Fruit fly (Drosophila melanogaster) whole organism, embryonic: ENCODE measurements around the gene CG15767.

Source experiments
- Atf3 ChIP-seq: fragments of 200-800 bp; sonication (Bioruptor generic); optimal IDR thresholded peaks from 3 replicates; lab custom pipeline; 2016; ENCODE audit warnings: missing biosample characterization, missing genetic modification characterization
- CG12071 ChIP-seq: fragments of 200-800 bp; sonication (Bioruptor generic); optimal IDR thresholded peaks from 3 replicates; lab custom pipeline; 2018; ENCODE audit warnings: missing biosample characterization, mild to moderate bottlenecking, missing genetic modification characterization
- CG12659 ChIP-seq: fragments of 200-800 bp; sonication (Bioruptor generic); optimal IDR thresholded peaks from 3 replicates; lab custom pipeline; 2017; ENCODE audit warnings: mild to moderate bottlenecking, missing biosample characterization, missing genetic modification reagents, missing genetic modification characterization
- CG14965 ChIP-seq: fragments of 200-800 bp; sonication (Bioruptor generic); optimal IDR thresholded peaks from 2 replicates; lab custom pipeline; 2016; ENCODE audit warnings: missing biosample characterization, missing genetic modification characterization, borderline replicate concordance
- CG16813 ChIP-seq: fragments of 200-800 bp; sonication (Bioruptor generic); IDR thresholded peaks from 3 replicates; pipeline ENCODE4 v1.3.6; 2022; ENCODE audit warnings: missing biosample characterization, missing genetic modification characterization; ENCODE audit not compliant: partially characterized antibody
- CG17328 ChIP-seq: fragments of 200-800 bp; sonication (Bioruptor generic); IDR thresholded peaks from 2 replicates; pipeline ENCODE4 v1.3.6; 2022; ENCODE audit warnings: missing biosample characterization, missing genetic modification characterization
- CG17361 ChIP-seq: fragments of 200-800 bp; sonication (Bioruptor generic); IDR thresholded peaks from 3 replicates; pipeline ENCODE4 v1.3.6; 2022; ENCODE audit warnings: missing biosample characterization, missing genetic modification characterization
- CG17568 ChIP-seq: fragments of 200-800 bp; sonication (Bioruptor generic); optimal IDR thresholded peaks from 2 replicates; lab custom pipeline; 2018; ENCODE audit warnings: missing biosample characterization, mild to moderate bottlenecking, missing genetic modification characterization, moderate library complexity
- CG2116 ChIP-seq: fragments of 200-800 bp; sonication (Bioruptor generic); optimal IDR thresholded peaks from 3 replicates; lab custom pipeline; 2018; ENCODE audit warnings: missing biosample characterization, mild to moderate bottlenecking, missing genetic modification characterization
- CG2678 ChIP-seq: fragments of 200-800 bp; sonication (Bioruptor generic); optimal IDR thresholded peaks from 3 replicates; lab custom pipeline; 2019; ENCODE audit warnings: missing biosample characterization, mild to moderate bottlenecking, missing genetic modification characterization, moderate library complexity
- CG2712 ChIP-seq: fragments of 200-800 bp; optimal IDR thresholded peaks from 3 replicates; lab custom pipeline; 2019; ENCODE audit warnings: missing biosample characterization, mild to moderate bottlenecking, missing genetic modification characterization, moderate library complexity
- CG3163 ChIP-seq: fragments of 200-800 bp; sonication (Bioruptor generic); optimal IDR thresholded peaks from 3 replicates; lab custom pipeline; 2016; ENCODE audit warnings: missing biosample characterization, missing genetic modification characterization
- CG3407 ChIP-seq: fragments of 200-800 bp; sonication (Bioruptor generic); optimal IDR thresholded peaks from 2 replicates; lab custom pipeline; 2018; ENCODE audit warnings: missing biosample characterization, mild to moderate bottlenecking, missing genetic modification characterization
- CG43689 ChIP-seq: fragments of 200-800 bp; sonication (Bioruptor generic); IDR thresholded peaks from 2 replicates; pipeline ENCODE4 v1.3.6; 2022; ENCODE audit warnings: missing biosample characterization, missing genetic modification characterization
- CG5953 ChIP-seq: fragments of 200-800 bp; sonication (Bioruptor generic); IDR thresholded peaks from 2 replicates; pipeline ENCODE4 v1.3.6; 2022; ENCODE audit warnings: missing biosample characterization, missing genetic modification characterization
- CG6654 ChIP-seq: fragments of 200-800 bp; sonication (Bioruptor generic); optimal IDR thresholded peaks from 2 replicates; lab custom pipeline; 2017; ENCODE audit warnings: missing biosample characterization, mild to moderate bottlenecking, missing genetic modification characterization
- CG8281 ChIP-seq: fragments of 200-800 bp; sonication (Bioruptor generic); optimal IDR thresholded peaks from 2 replicates; lab custom pipeline; 2018; ENCODE audit warnings: missing biosample characterization, mild to moderate bottlenecking, missing genetic modification characterization, moderate library complexity
- CG8388 ChIP-seq: fragments of 200-800 bp; sonication (Bioruptor generic); optimal IDR thresholded peaks from 2 replicates; lab custom pipeline; 2019; ENCODE audit warnings: missing biosample characterization, mild to moderate bottlenecking, missing genetic modification characterization, moderate library complexity
- CoRest ChIP-seq: fragments of 200-800 bp; sonication (Bioruptor generic); optimal IDR thresholded peaks from 3 replicates; lab custom pipeline; 2018; ENCODE audit warnings: missing biosample characterization, mild to moderate bottlenecking, missing genetic modification characterization, moderate library complexity
- Dad ChIP-seq: fragments of 200-800 bp; sonication (Bioruptor generic); optimal IDR thresholded peaks from 3 replicates; lab custom pipeline; 2016; ENCODE audit warnings: missing biosample characterization, missing genetic modification characterization
- Doc3 ChIP-seq: fragments of 200-800 bp; sonication (Bioruptor generic); IDR thresholded peaks from 3 replicates; pipeline ENCODE4 v1.3.6; 2022; ENCODE audit warnings: missing biosample characterization, missing genetic modification characterization; ENCODE audit not compliant: partially characterized antibody
- Dref ChIP-seq: fragments of 200-800 bp; sonication (Bioruptor generic); IDR thresholded peaks from 2 replicates; pipeline ENCODE4 v1.3.6; 2022; ENCODE audit warnings: missing biosample characterization, missing genetic modification characterization
- Ets97D ChIP-seq: fragments of 200-800 bp; sonication (Bioruptor generic); optimal IDR thresholded peaks from 3 replicates; lab custom pipeline; 2016; ENCODE audit warnings: missing biosample characterization, missing genetic modification characterization
- Hsf ChIP-seq: fragments of 200-800 bp; sonication (Bioruptor generic); optimal IDR thresholded peaks from 3 replicates; lab custom pipeline; 2016; ENCODE audit warnings: missing biosample characterization, missing genetic modification characterization
- Mes4 ChIP-seq: fragments of 200-800 bp; sonication (Bioruptor generic); optimal IDR thresholded peaks from 2 replicates; lab custom pipeline; 2016; ENCODE audit warnings: missing biosample characterization, missing genetic modification characterization
- Myb ChIP-seq: fragments of 200-800 bp; sonication (Bioruptor generic); optimal IDR thresholded peaks from 2 replicates; lab custom pipeline; 2016; ENCODE audit warnings: missing biosample characterization, missing genetic modification characterization
- PHDP ChIP-seq: fragments of 200-800 bp; sonication (Bioruptor generic); optimal IDR thresholded peaks from 3 replicates; lab custom pipeline; 2018; ENCODE audit warnings: missing biosample characterization, mild to moderate bottlenecking, missing genetic modification characterization, moderate library complexity
- Usf ChIP-seq: fragments of 200-800 bp; sonication (Bioruptor generic); optimal IDR thresholded peaks from 2 replicates; lab custom pipeline; 2017; ENCODE audit warnings: missing genotype, missing biosample characterization, missing genetic modification characterization
- Vsx1 ChIP-seq: fragments of 200-800 bp; sonication (Bioruptor generic); optimal IDR thresholded peaks from 2 replicates; lab custom pipeline; 2017; ENCODE audit warnings: missing biosample characterization, mild to moderate bottlenecking, missing genetic modification characterization, missing genetic modification reagents
- Xbp1 ChIP-seq: fragments of 200-800 bp; sonication (Bioruptor generic); optimal IDR thresholded peaks from 3 replicates; lab custom pipeline; 2016; ENCODE audit warnings: missing biosample characterization, mild to moderate bottlenecking, missing genetic modification characterization
- ap ChIP-seq: fragments of 200-800 bp; sonication (Bioruptor generic); IDR thresholded peaks from 2 replicates; pipeline ENCODE4 v1.3.6; 2022; ENCODE audit warnings: missing biosample characterization, missing genetic modification characterization
- ato ChIP-seq: fragments of 200-800 bp; sonication (Bioruptor generic); IDR thresholded peaks from 2 replicates; pipeline ENCODE4 v1.3.6; 2022; ENCODE audit warnings: missing biosample characterization, missing genetic modification characterization; ENCODE audit not compliant: partially characterized antibody
- az2 ChIP-seq: fragments of 200-800 bp; sonication (Bioruptor generic); optimal IDR thresholded peaks from 3 replicates; lab custom pipeline; 2016; ENCODE audit warnings: missing biosample characterization, missing genetic modification characterization
- bsh ChIP-seq, 2 experiments: fragments of 200-800 bp; sonication (Bioruptor generic); optimal IDR thresholded peaks; 2 replicates each; lab custom pipeline; 2017 to 2018; ENCODE audit warnings: mild to moderate bottlenecking in 2 of 2, missing biosample characterization in 2 of 2, missing genetic modification characterization in 2 of 2, moderate library complexity in 1 of 2
- btn ChIP-seq: fragments of 200-800 bp; sonication (Bioruptor generic); optimal IDR thresholded peaks from 2 replicates; lab custom pipeline; 2016; ENCODE audit warnings: missing biosample characterization, missing genetic modification characterization
- cad ChIP-seq: fragments of >200 bp; optimal IDR thresholded peaks from 2 replicates; lab custom pipeline; 2017; ENCODE audit warnings: missing biosample characterization, missing genetic modification characterization
- chif ChIP-seq, 2 experiments: fragments of 200-800 bp; sonication (Bioruptor generic); optimal IDR thresholded peaks; 3 replicates each; lab custom pipeline; 2016; ENCODE audit warnings: missing biosample characterization in 2 of 2, missing genetic modification characterization in 2 of 2
- corto ChIP-seq: fragments of 200-800 bp; sonication (Bioruptor generic); optimal IDR thresholded peaks from 2 replicates; lab custom pipeline; 2016; ENCODE audit warnings: missing biosample characterization, mild to moderate bottlenecking, missing genetic modification characterization, moderate library complexity
- crp ChIP-seq, 2 experiments: fragments of 200-800 bp; sonication (Bioruptor generic); optimal IDR thresholded peaks; 2 replicates in 1 of 2; 3 replicates in 1 of 2; lab custom pipeline; 2017; ENCODE audit warnings: missing biosample characterization in 2 of 2, missing genetic modification characterization in 2 of 2, mild to moderate bottlenecking in 1 of 2, moderate library complexity in 1 of 2
- dati ChIP-seq: fragments of 200-800 bp; sonication (Bioruptor generic); IDR thresholded peaks from 2 replicates; pipeline ENCODE4 v1.3.6; 2022; ENCODE audit warnings: missing biosample characterization, missing genetic modification characterization
- ham ChIP-seq: fragments of 200-800 bp; sonication (Bioruptor generic); IDR thresholded peaks from 2 replicates; pipeline ENCODE4 v1.3.6; 2022; ENCODE audit warnings: missing biosample characterization, missing genetic modification characterization
- hbn ChIP-seq: fragments of 200-800 bp; sonication (Bioruptor generic); IDR thresholded peaks from 2 replicates; pipeline ENCODE4 v1.3.6; 2022; ENCODE audit warnings: missing biosample characterization, missing genetic modification characterization; ENCODE audit not compliant: partially characterized antibody
- kni ChIP-seq: fragments of 200-800 bp; sonication (Bioruptor generic); optimal IDR thresholded peaks from 3 replicates; lab custom pipeline; 2017; ENCODE audit warnings: mild to moderate bottlenecking, missing biosample characterization, missing genetic modification reagents, missing genetic modification characterization
- lola ChIP-seq, 3 experiments: fragments of >200 bp in 2 of 3; fragments of 200-800 bp in 1 of 3; sonication (Bioruptor generic) in 1 of 3; optimal IDR thresholded peaks; 2 replicates each; lab custom pipeline; 2017 to 2019; ENCODE audit warnings: missing biosample characterization in 3 of 3, missing genetic modification characterization in 3 of 3, mild to moderate bottlenecking in 1 of 3, moderate library complexity in 1 of 3
- salm ChIP-seq: fragments of 200-800 bp; sonication (Bioruptor generic); optimal IDR thresholded peaks from 2 replicates; lab custom pipeline; 2018; ENCODE audit warnings: missing biosample characterization, mild to moderate bottlenecking, missing genetic modification characterization
- toy ChIP-seq: fragments of 200-800 bp; sonication (Bioruptor generic); IDR thresholded peaks from 2 replicates; pipeline ENCODE4 v1.3.6; 2022; ENCODE audit warnings: missing biosample characterization, missing genetic modification characterization
- ttk ChIP-seq: fragments of 200-800 bp; sonication (Bioruptor generic); IDR thresholded peaks from 2 replicates; pipeline ENCODE4 v2.1.2; 2022; ENCODE audit warnings: missing biosample characterization, missing genetic modification characterization

The CG15767 gene

dm6 chrX:5746864-5747861, 42.1 kb upstream of the CG15767 start, which contains the start of the genes IntS6 and Rtel1 (continued):
- peak; percentile 76 for TF ChIP-seq kni (GFP tag; lab: Kevin White, UChicago)
- peak; percentile 81 for TF ChIP-seq CG17328
- peak in 1 of 2 experiments; percentile 74 for TF ChIP-seq crp (GFP tag; optimal IDR thresholded peaks at IDR 0.05; lab: Kevin White, UChicago)
- TF ChIP-seq CG14965 (GFP tag; lab: Kevin White, UChicago) = peak; percentile 3
- peak; percentile 63 for TF ChIP-seq CG3163 (GFP tag; lab: Kevin White, UChicago)
- peak; percentile 41 for TF ChIP-seq corto (GFP tag; lab: Kevin White, UChicago)
- peak; percentile 90 for TF ChIP-seq PHDP (tag; lab: Kevin White, UChicago)
- peak; percentile 73 for TF ChIP-seq Ets97D (GFP tag; lab: Kevin White, UChicago)
- no peak for TF ChIP-seq Doc3 (GFP tag; lab: Robert Waterston, UW)
- peak; percentile 86 for TF ChIP-seq CG2712 (tag; lab: Kevin White, UChicago)
- TF ChIP-seq Dad (GFP tag; lab: Kevin White, UChicago) = peak; percentile 78
- TF ChIP-seq CG12071 (GFP tag; lab: Kevin White, UChicago) = peak; percentile 88
- peak; percentile 58; the same call in 1 of the 2 replicates for TF ChIP-seq toy (GFP tag; lab: Robert Waterston, UW)
- TF ChIP-seq salm (tag; lab: Kevin White, UChicago) = peak; percentile 69
- peak; percentile 83 for TF ChIP-seq ham (GFP tag; lab: Robert Waterston, UW)
- peak; percentile 69 for TF ChIP-seq CG3407 (GFP tag; lab: Kevin White, UChicago)
- no peak; the same call in 2 of the 3 replicates for TF ChIP-seq CG16813
- TF ChIP-seq CG8281 (tag; lab: Kevin White, UChicago) = peak; percentile 73
- peak; percentile 56; the same call in 1 of the 2 replicates for TF ChIP-seq CG43689 (GFP tag; lab: Robert Waterston, UW)
- no peak for TF ChIP-seq CG5953 (GFP tag; lab: Robert Waterston, UW)
- TF ChIP-seq CG2678 (tag; lab: Kevin White, UChicago) = peak; percentile 94
- TF ChIP-seq CoRest (tag; lab: Kevin White, UChicago) = peak; percentile 94
- TF ChIP-seq CG17361 (GFP tag; lab: Robert Waterston, UW) = peak; percentile 93
- TF ChIP-seq Usf = peak; percentile 83
- peak; percentile 84 for TF ChIP-seq CG17568
- TF ChIP-seq CG8388 = peak; percentile 87
- peak; percentile 84 for TF ChIP-seq Mes4 (GFP tag; lab: Kevin White, UChicago)
- peak; percentile 72 for TF ChIP-seq ap (GFP tag; lab: Robert Waterston, UW)
- peak; percentile 62 for TF ChIP-seq Dref (GFP tag; lab: Robert Waterston, UW)
- TF ChIP-seq, all 482 proteins: peak for 437

- TF ChIP-seq Vsx1 (GFP tag; lab: Kevin White, UChicago) = no peak
- TF ChIP-seq CG2116 (GFP tag; lab: Kevin White, UChicago) = no peak
- no peak for TF ChIP-seq az2 (GFP tag; lab: Kevin White, UChicago)
- TF ChIP-seq Xbp1 (GFP tag; lab: Kevin White, UChicago) = no peak
- TF ChIP-seq CG12659 (GFP tag; lab: Kevin White, UChicago) = no peak
- TF ChIP-seq CG6654 = no peak
- no peak for TF ChIP-seq hbn (GFP tag; lab: Robert Waterston, UW)
- TF ChIP-seq CG16813 = no peak
- TF ChIP-seq Hsf (GFP tag; lab: Kevin White, UChicago) = no peak
- no peak for TF ChIP-seq ttk (GFP tag; lab: Robert Waterston, UW)
- TF ChIP-seq Atf3 (GFP tag; lab: Kevin White, UChicago) = no peak
- TF ChIP-seq cad (GFP tag; lab: Kevin White, UChicago) = no peak
- TF ChIP-seq lola (GFP tag; optimal IDR thresholded peaks at IDR 0.05; lab: Kevin White, UChicago) = no peak
- TF ChIP-seq ato (GFP tag; lab: Robert Waterston, UW) = no peak
- TF ChIP-seq btn (GFP tag; lab: Kevin White, UChicago) = no peak
- TF ChIP-seq chif (GFP tag; optimal IDR thresholded peaks at IDR 0.05; lab: Kevin White, UChicago) = no peak
- TF ChIP-seq dati (GFP tag; lab: Robert Waterston, UW) = no peak
- no peak for TF ChIP-seq Myb
- TF ChIP-seq bsh (GFP tag; optimal IDR thresholded peaks at IDR 0.05; lab: Kevin White, UChicago) = no peak
Observed at dm6 chrX:5751949-5752348, 37.3 kb upstream of the CG15767 start, which contains the start of gene CG15772. Gene CG15772, plus strand, starts transcription at chrX:5752249.
